Fruit fly (Drosophila melanogaster) S2 (cell line): ENCODE measurements around the gene Obp99a.

Experiments used
- CG8478 ChIP-seq: fragments of >200 bp; optimal IDR thresholded peaks from 2 replicates; lab custom pipeline; 2018
- CTCF ChIP-seq, 2 experiments: fragments of >200 bp; optimal IDR thresholded peaks; 2 replicates each; lab custom pipeline; 2018

DNA sequence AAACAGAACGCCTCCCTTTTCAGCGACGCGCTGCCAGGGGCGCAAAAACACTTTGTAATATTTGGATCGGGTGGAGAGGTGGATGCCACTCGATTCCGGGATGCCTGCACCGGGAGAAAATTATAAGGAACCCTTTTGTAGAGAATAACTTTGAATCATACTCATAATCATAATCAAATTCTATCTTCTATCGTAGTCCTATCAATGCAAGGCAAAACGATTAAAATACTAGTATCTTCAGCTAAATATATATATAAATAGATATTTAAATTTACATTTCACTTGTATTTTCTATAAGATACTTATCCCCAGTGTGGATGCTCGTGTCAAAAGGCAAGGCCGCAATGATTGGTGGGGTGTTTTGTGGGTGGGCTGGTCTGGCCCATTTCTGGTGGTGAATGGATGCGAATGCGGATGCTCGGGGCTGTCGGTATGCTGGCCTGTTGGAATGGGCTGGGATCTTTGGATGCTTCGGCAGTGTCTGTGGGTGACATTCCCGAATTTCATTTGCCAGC lies 34.4 kb downstream of the Obp99a start:
- TF ChIP-seq CTCF (optimal IDR thresholded peaks at IDR 0.05; lab: Kevin White, UChicago) (no peak), CG8478 (lab: Kevin White, UChicago) (no peak)
